Worm (Caenorhabditis elegans) whole organism, late embryonic: ENCODE measurements around the gene Y43F8B.3.

Experiments used
- C38D4.7 ChIP-seq: fragments of 200-800 bp; sonication (Bioruptor generic); optimal IDR thresholded peaks from 2 replicates; lab custom pipeline; 2018; ENCODE audit warnings: mild to moderate bottlenecking, missing genetic modification characterization, moderate library complexity, missing compliant biosample characterization
- T23F11.4 ChIP-seq: fragments of 200-800 bp; sonication (Bioruptor generic); optimal IDR thresholded peaks from 2 replicates; lab custom pipeline; 2018; ENCODE audit warnings: mild to moderate bottlenecking, missing genetic modification characterization, missing compliant biosample characterization
- Y22D7AL.16 ChIP-seq: sonication (generic microtip); optimal IDR thresholded peaks from 2 replicates; lab custom pipeline; 2016; ENCODE audit warnings: missing genetic modification characterization, missing compliant biosample characterization
- ahr-1 ChIP-seq: sonication (generic microtip); optimal IDR thresholded peaks from 2 replicates; lab custom pipeline; 2016; ENCODE audit warnings: missing genetic modification characterization, missing compliant biosample characterization
- ama-1 ChIP-seq: fragments of 150-350 bp; optimal IDR thresholded peaks from 2 replicates; lab custom pipeline; 2014
- ceh-14 ChIP-seq: sonication (generic microtip); optimal IDR thresholded peaks from 2 replicates; lab custom pipeline; 2016; ENCODE audit warnings: missing genotype, missing genetic modification characterization, missing compliant biosample characterization
- ceh-18 ChIP-seq: sonication (generic microtip); optimal IDR thresholded peaks from 2 replicates; lab custom pipeline; 2016; ENCODE audit warnings: missing genetic modification characterization, missing compliant biosample characterization
- ceh-24 ChIP-seq: sonication (generic microtip); optimal IDR thresholded peaks from 2 replicates; lab custom pipeline; 2016; ENCODE audit warnings: mild to moderate bottlenecking, missing genetic modification characterization, missing compliant biosample characterization
- ceh-30 ChIP-seq: fragments of 150-350 bp; optimal IDR thresholded peaks from 2 replicates; lab custom pipeline; 2014; ENCODE audit warnings: missing biosample characterization, missing genetic modification characterization
- ceh-34 ChIP-seq: sonication (generic microtip); optimal IDR thresholded peaks from 2 replicates; lab custom pipeline; 2016; ENCODE audit warnings: mild to moderate bottlenecking, missing genetic modification characterization, missing compliant biosample characterization
- ceh-45 ChIP-seq: fragments of 200-800 bp; sonication (Bioruptor generic); IDR thresholded peaks from 2 replicates; pipeline ENCODE4 v1.3.6; 2022; ENCODE audit warnings: missing genetic modification reagents, missing genetic modification characterization, missing compliant biosample characterization
- ceh-6 ChIP-seq: fragments of 200-800 bp; sonication (Bioruptor generic); optimal IDR thresholded peaks from 2 replicates; lab custom pipeline; 2018; ENCODE audit warnings: mild to moderate bottlenecking, missing genetic modification characterization, missing compliant biosample characterization
- ceh-9 ChIP-seq: sonication (generic microtip); optimal IDR thresholded peaks from 2 replicates; lab custom pipeline; 2016; ENCODE audit warnings: mild to moderate bottlenecking, missing genetic modification characterization, inconsistent platforms, missing compliant biosample characterization
- che-1 ChIP-seq: sonication (generic microtip); optimal IDR thresholded peaks from 2 replicates; lab custom pipeline; 2016; ENCODE audit warnings: mild to moderate bottlenecking, missing genetic modification characterization, missing compliant biosample characterization
- dve-1 ChIP-seq: sonication (generic microtip); optimal IDR thresholded peaks from 2 replicates; lab custom pipeline; 2017; ENCODE audit warnings: antibody characterized with exemption, mild to moderate bottlenecking, missing genetic modification characterization, missing compliant biosample characterization
- elt-2 ChIP-seq: sonication (generic microtip); optimal IDR thresholded peaks from 2 replicates; lab custom pipeline; 2016; ENCODE audit warnings: missing genetic modification reagents, missing genetic modification characterization, missing compliant biosample characterization
- ets-4 ChIP-seq: sonication (generic microtip); optimal IDR thresholded peaks from 2 replicates; lab custom pipeline; 2016; ENCODE audit warnings: missing genetic modification characterization, missing compliant biosample characterization
- eyg-1 ChIP-seq: sonication (generic microtip); optimal IDR thresholded peaks from 2 replicates; lab custom pipeline; 2016; ENCODE audit warnings: missing genotype, missing genetic modification characterization, missing compliant biosample characterization
- fax-1 ChIP-seq: sonication (generic microtip); optimal IDR thresholded peaks from 2 replicates; lab custom pipeline; 2016; ENCODE audit warnings: missing genotype, missing genetic modification characterization, missing compliant biosample characterization
- fkh-10 ChIP-seq: fragments of 150-350 bp; optimal IDR thresholded peaks from 2 replicates; lab custom pipeline; 2014; ENCODE audit warnings: missing biosample characterization, missing genetic modification reagents, missing genetic modification characterization
- fkh-6 ChIP-seq: sonication (generic microtip); optimal IDR thresholded peaks from 2 replicates; lab custom pipeline; 2016; ENCODE audit warnings: missing genetic modification characterization, missing compliant biosample characterization
- hlh-13 ChIP-seq: fragments of 200-800 bp; sonication (Bioruptor generic); optimal IDR thresholded peaks from 2 replicates; lab custom pipeline; 2018; ENCODE audit warnings: mild to moderate bottlenecking, missing genetic modification characterization, missing compliant biosample characterization
- hlh-8 ChIP-seq: sonication (generic microtip); optimal IDR thresholded peaks from 2 replicates; lab custom pipeline; 2016; ENCODE audit warnings: missing genotype, missing genetic modification characterization, missing compliant biosample characterization
- lim-6 ChIP-seq: sonication (generic microtip); optimal IDR thresholded peaks from 2 replicates; lab custom pipeline; 2016; ENCODE audit warnings: missing genetic modification characterization, missing compliant biosample characterization
- madf-2 ChIP-seq: sonication (generic microtip); optimal IDR thresholded peaks from 2 replicates; lab custom pipeline; 2017; ENCODE audit warnings: missing genetic modification characterization, missing compliant biosample characterization
- nhr-232 ChIP-seq: sonication (generic microtip); optimal IDR thresholded peaks from 2 replicates; lab custom pipeline; 2016; ENCODE audit warnings: missing genetic modification characterization, missing compliant biosample characterization
- npax-4 ChIP-seq: sonication (generic microtip); optimal IDR thresholded peaks from 2 replicates; lab custom pipeline; 2016; ENCODE audit warnings: missing genetic modification characterization, missing compliant biosample characterization
- pag-3 ChIP-seq: sonication (generic microtip); optimal IDR thresholded peaks from 2 replicates; lab custom pipeline; 2016; ENCODE audit warnings: missing compliant biosample characterization, missing genetic modification characterization, borderline replicate concordance
- pat-9 ChIP-seq: fragments of 200-800 bp; sonication (Bioruptor generic); optimal IDR thresholded peaks from 2 replicates; lab custom pipeline; 2018; ENCODE audit warnings: mild to moderate bottlenecking, missing genetic modification characterization, moderate library complexity, missing compliant biosample characterization
- pax-1 ChIP-seq: fragments of 150-350 bp; optimal IDR thresholded peaks from 2 replicates; lab custom pipeline; 2014; ENCODE audit warnings: missing biosample characterization, missing genetic modification characterization
- pha-2 ChIP-seq: sonication (generic microtip); optimal IDR thresholded peaks from 2 replicates; lab custom pipeline; 2017; ENCODE audit warnings: mild to moderate bottlenecking, missing genetic modification characterization, missing compliant biosample characterization
- pros-1 ChIP-seq: fragments of 150-350 bp; optimal IDR thresholded peaks from 2 replicates; lab custom pipeline; 2014; ENCODE audit warnings: missing biosample characterization, missing genetic modification reagents, missing genetic modification characterization
- rnt-1 ChIP-seq: sonication (generic microtip); optimal IDR thresholded peaks from 2 replicates; lab custom pipeline; 2016; ENCODE audit warnings: missing genetic modification characterization, missing compliant biosample characterization
- sdc-2 ChIP-seq: sonication (generic microtip); optimal IDR thresholded peaks from 2 replicates; lab custom pipeline; 2016; ENCODE audit warnings: missing genotype, missing genetic modification characterization, missing compliant biosample characterization
- sox-2 ChIP-seq: fragments of 200-800 bp; sonication (Bioruptor generic); IDR thresholded peaks from 2 replicates; pipeline ENCODE4 v1.3.6; 2022; ENCODE audit warnings: missing genetic modification reagents, missing genetic modification characterization, missing compliant biosample characterization
- sox-4 ChIP-seq: sonication (generic microtip); optimal IDR thresholded peaks from 2 replicates; lab custom pipeline; 2017; ENCODE audit warnings: mild to moderate bottlenecking, missing genetic modification characterization, inconsistent platforms, missing compliant biosample characterization
- syd-9 ChIP-seq: sonication (generic microtip); optimal IDR thresholded peaks from 2 replicates; lab custom pipeline; 2016; ENCODE audit warnings: mild to moderate bottlenecking, missing genetic modification characterization, moderate library complexity, missing compliant biosample characterization
- ttx-3 ChIP-seq: sonication (generic microtip); optimal IDR thresholded peaks from 2 replicates; lab custom pipeline; 2016; ENCODE audit warnings: missing genetic modification reagents, missing genetic modification characterization, missing compliant biosample characterization
- unc-3 ChIP-seq, 2 experiments: fragments of 200-800 bp in 1 of 2; sonication (Bioruptor generic) in 1 of 2; sonication (generic microtip) in 1 of 2; conservative IDR thresholded peaks in 1 of 2; optimal IDR thresholded peaks in 1 of 2; 2 replicates each; pipeline versions ENCODE4 v1.3.6 to Lab custom; 2016 to 2022; ENCODE audit warnings: missing compliant biosample characterization in 2 of 2, missing genetic modification characterization in 2 of 2, missing genetic modification reagents in 1 of 2
- unc-42 ChIP-seq: sonication (generic microtip); optimal IDR thresholded peaks from 2 replicates; lab custom pipeline; 2016; ENCODE audit warnings: missing genotype, missing genetic modification characterization, missing compliant biosample characterization
- unc-55 ChIP-seq: sonication (generic microtip); optimal IDR thresholded peaks from 2 replicates; lab custom pipeline; 2017; ENCODE audit warnings: missing biosample characterization, missing genetic modification reagents, missing genetic modification characterization
- unc-86 ChIP-seq: sonication (generic microtip); optimal IDR thresholded peaks from 2 replicates; lab custom pipeline; 2016; ENCODE audit warnings: missing genetic modification characterization, missing compliant biosample characterization
- zip-5 ChIP-seq: sonication (generic microtip); optimal IDR thresholded peaks from 2 replicates; lab custom pipeline; 2016; ENCODE audit warnings: missing genetic modification characterization, missing compliant biosample characterization

Gene Y43F8B.3

ce11 chrV:19520597-19521322 lies 17.9 kb downstream of the Y43F8B.3 start:
- TF ChIP-seq ama-1 (lab: Kevin White, UChicago) (peak; percentile 39), fkh-6 (tag; lab: Kevin White, UChicago) (no peak)

ce11 chrV:19521351-19522278 lies 18.7 kb downstream of the Y43F8B.3 start:
- TF ChIP-seq ceh-6 (GFP tag; lab: Kevin White, UChicago) (peak; percentile 11), elt-2 (tag; lab: Kevin White, UChicago) (peak; percentile 22), ceh-30 (no peak)
- TF ChIP-seq, all 69 proteins: peak for 2

- TF ChIP-seq hlh-13 (peak; percentile 43), syd-9 (tag; lab: Kevin White, UChicago) (peak; percentile 42), ceh-30 (peak; percentile 52), ceh-9 (tag; lab: Kevin White, UChicago) (no peak), ets-4 (tag; lab: Kevin White, UChicago) (no peak), hlh-8 (tag; lab: Kevin White, UChicago) (peak; percentile 4), Y22D7AL.16 (peak; percentile 17), unc-55 (peak; percentile 100), ceh-24 (peak; percentile 12), pros-1 (tag; lab: Kevin White, UChicago) (peak; percentile 91), C38D4.7 (GFP tag; lab: Kevin White, UChicago) (peak; percentile 60), fkh-10 (GFP tag; lab: Kevin White, UChicago) (no peak), eyg-1 (tag; lab: Kevin White, UChicago) (no peak), ceh-45 (GFP tag; lab: Robert Waterston, UW) (no peak), pha-2 (tag; lab: Kevin White, UChicago) (peak; percentile 90), unc-3 (GFP tag; conservative IDR thresholded peaks at IDR 0.05; lab: Robert Waterston, UW) (0 out of 2 replicates have a peak, but pooled peaks have one; percentile 47), unc-3 (tag; optimal IDR thresholded peaks at IDR 0.05; lab: Kevin White, UChicago) (peak; percentile 62), ceh-18 (tag; lab: Kevin White, UChicago) (peak; percentile 69), T23F11.4 (GFP tag; lab: Kevin White, UChicago) (peak; percentile 70), madf-2 (tag; lab: Kevin White, UChicago) (peak; percentile 63), sdc-2 (tag; lab: Kevin White, UChicago) (no peak), fax-1 (tag; lab: Kevin White, UChicago) (no peak), sox-4 (tag; lab: Kevin White, UChicago) (peak; percentile 21), ceh-14 (peak; percentile 58), zip-5 (tag; lab: Kevin White, UChicago) (no peak), pat-9 (peak; percentile 48), ceh-34 (tag; lab: Kevin White, UChicago) (peak; percentile 89), ttx-3 (tag; lab: Kevin White, UChicago) (no peak), unc-42 (tag; lab: Kevin White, UChicago) (peak; percentile 50), nhr-232 (tag; lab: Kevin White, UChicago) (no peak), che-1 (tag; lab: Kevin White, UChicago) (peak; percentile 54), npax-4 (tag; lab: Kevin White, UChicago) (no peak), lim-6 (no peak), pag-3 (tag; lab: Kevin White, UChicago) (peak; percentile 11), fkh-6 (tag; lab: Kevin White, UChicago) (no peak), sox-2 (peak; percentile 72), dve-1 (peak; percentile 68), unc-86 (tag; lab: Kevin White, UChicago) (no peak), ahr-1 (tag; lab: Kevin White, UChicago) (no peak), ceh-6 (GFP tag; lab: Kevin White, UChicago) (peak; percentile 32), pax-1 (peak; percentile 70), rnt-1 (tag; lab: Kevin White, UChicago) (peak; percentile 76), elt-2 (tag; lab: Kevin White, UChicago) (peak; percentile 84)
These were observed 19.7 kb downstream of the Y43F8B.3 start for ce11 chrV:19522551-19523137.
